Worm (Caenorhabditis elegans) whole organism, L4 larva: Measurements from ENCODE around the gene athp-1.
A peak's percentile ranks its signal among the peaks of the same experiment; 100 is the strongest.

Source experiments
- D1046.2 ChIP-seq: fragments of 200-800 bp; sonication (Bioruptor generic); IDR thresholded peaks from 2 replicates; pipeline ENCODE4 v1.3.6; 2022; ENCODE audit warnings: missing genetic modification characterization, missing compliant biosample characterization
- F10B5.3 ChIP-seq: sonication (generic microtip); optimal IDR thresholded peaks from 2 replicates; lab custom pipeline; 2016; ENCODE audit warnings: mild to moderate bottlenecking, missing genetic modification characterization, missing compliant biosample characterization
- F37D6.2 ChIP-seq: sonication (generic microtip); optimal IDR thresholded peaks from 2 replicates; lab custom pipeline; 2016; ENCODE audit warnings: mild to moderate bottlenecking, missing genetic modification characterization, missing compliant biosample characterization
- F44E2.7 ChIP-seq: fragments of 200-800 bp; sonication (Bioruptor generic); IDR thresholded peaks from 2 replicates; pipeline ENCODE4 v2.1.2; 2022; ENCODE audit warnings: missing genetic modification characterization, missing compliant biosample characterization
- T20F7.1 ChIP-seq: fragments of 200-800 bp; sonication (Bioruptor generic); optimal IDR thresholded peaks from 2 replicates; lab custom pipeline; 2018; ENCODE audit warnings: mild to moderate bottlenecking, missing genetic modification characterization, missing compliant biosample characterization
- ZK337.2 ChIP-seq: fragments of 200-800 bp; sonication (Bioruptor generic); IDR thresholded peaks from 2 replicates; pipeline ENCODE4 v1.3.6; 2022; ENCODE audit warnings: missing genetic modification reagents, missing genetic modification characterization, missing compliant biosample characterization
- aha-1 ChIP-seq: fragments of 150-350 bp; peaks from one replicate; lab custom pipeline; 2014; ENCODE audit warnings: missing biosample characterization, missing genetic modification characterization
- arid-1 ChIP-seq: fragments of 200-800 bp; sonication (Bioruptor generic); conservative IDR thresholded peaks from 2 replicates; pipeline ENCODE4 v1.3.6; 2022; ENCODE audit warnings: missing genetic modification reagents, missing genetic modification characterization, missing compliant biosample characterization
- ceh-20 ChIP-seq: fragments of 200-800 bp; sonication (Bioruptor generic); IDR thresholded peaks from 2 replicates; pipeline ENCODE4 v1.3.6; 2022; ENCODE audit warnings: missing genetic modification reagents, missing genetic modification characterization, missing compliant biosample characterization
- ceh-32 ChIP-seq: sonication (generic microtip); optimal IDR thresholded peaks from 2 replicates; lab custom pipeline; 2016; ENCODE audit warnings: mild to moderate bottlenecking, missing genetic modification characterization, missing compliant biosample characterization; ENCODE audit not compliant: poor library complexity
- ceh-82 ChIP-seq: sonication (generic microtip); optimal IDR thresholded peaks from 2 replicates; lab custom pipeline; 2017; ENCODE audit warnings: missing biosample characterization, missing genetic modification characterization
- ces-1 ChIP-seq: fragments of 150-350 bp; sonication (generic microtip); optimal IDR thresholded peaks from 4 replicates; lab custom pipeline; 2014; ENCODE audit warnings: missing biosample characterization, missing genetic modification reagents, missing genetic modification characterization
- daf-12 ChIP-seq: fragments of 150-350 bp; optimal IDR thresholded peaks from 2 replicates; lab custom pipeline; 2014; ENCODE audit warnings: missing biosample characterization, missing genetic modification reagents, missing genetic modification characterization
- dmd-6 ChIP-seq: fragments of 200-800 bp; sonication (Bioruptor generic); IDR thresholded peaks from 2 replicates; pipeline ENCODE4 v1.3.6; 2022; ENCODE audit warnings: missing genetic modification reagents, missing genetic modification characterization, missing compliant biosample characterization
- dmd-9 ChIP-seq: fragments of 200-800 bp; sonication (Bioruptor generic); IDR thresholded peaks from 2 replicates; pipeline ENCODE4 v1.3.6; 2022; ENCODE audit warnings: missing genetic modification reagents, missing genetic modification characterization, missing compliant biosample characterization
- duxl-1 ChIP-seq: sonication (generic microtip); optimal IDR thresholded peaks from 2 replicates; lab custom pipeline; 2016; ENCODE audit warnings: mild to moderate bottlenecking, missing genetic modification characterization, moderate library complexity, missing compliant biosample characterization; ENCODE audit not compliant: poor library complexity
- dve-1 ChIP-seq: sonication (generic microtip); optimal IDR thresholded peaks from 2 replicates; lab custom pipeline; 2017; ENCODE audit warnings: antibody characterized with exemption, mild to moderate bottlenecking, missing genetic modification characterization, missing compliant biosample characterization; ENCODE audit not compliant: insufficient read depth
- egl-27 ChIP-seq: sonication (generic microtip); optimal IDR thresholded peaks from 3 replicates; lab custom pipeline; 2017; ENCODE audit warnings: missing biosample characterization, missing genetic modification reagents, missing genetic modification characterization
- fkh-10 ChIP-seq: fragments of 150-350 bp; optimal IDR thresholded peaks from 2 replicates; lab custom pipeline; 2014; ENCODE audit warnings: missing biosample characterization, missing genetic modification reagents, missing genetic modification characterization
- fos-1 ChIP-seq: fragments of 150-350 bp; optimal IDR thresholded peaks from 2 replicates; lab custom pipeline; 2014; ENCODE audit warnings: missing biosample characterization, missing genetic modification characterization
- hif-1 ChIP-seq, 2 experiments: sonication (generic microtip); optimal IDR thresholded peaks; 2 replicates each; lab custom pipeline; 2016 to 2017; ENCODE audit warnings: missing compliant biosample characterization in 2 of 2, missing genetic modification characterization in 2 of 2, missing genetic modification reagents in 2 of 2, missing genotype in 2 of 2, mild to moderate bottlenecking in 1 of 2
- hlh-11 ChIP-seq: fragments of 200-800 bp; sonication (Bioruptor generic); optimal IDR thresholded peaks from 2 replicates; lab custom pipeline; 2018; ENCODE audit warnings: mild to moderate bottlenecking, missing genetic modification characterization, missing compliant biosample characterization
- hlh-30 ChIP-seq: sonication (generic microtip); optimal IDR thresholded peaks from 2 replicates; lab custom pipeline; 2017; ENCODE audit warnings: antibody characterized with exemption, mild to moderate bottlenecking, missing genetic modification characterization, missing compliant biosample characterization; ENCODE audit not compliant: insufficient read depth
- lin-1 ChIP-seq: fragments of 200-800 bp; sonication (Bioruptor generic); IDR thresholded peaks from 2 replicates; pipeline ENCODE4 v1.3.6; 2022; ENCODE audit warnings: missing genetic modification reagents, missing genetic modification characterization, missing compliant biosample characterization
- lin-13 ChIP-seq: fragments of 150-350 bp; optimal IDR thresholded peaks from 2 replicates; lab custom pipeline; 2014; ENCODE audit warnings: missing biosample characterization, missing genetic modification reagents, missing genetic modification characterization
- lin-15B ChIP-seq: fragments of 150-350 bp; sonication (generic microtip); optimal IDR thresholded peaks from 3 replicates; lab custom pipeline; 2014; ENCODE audit warnings: missing biosample characterization, missing genetic modification characterization
- lin-38 ChIP-seq: fragments of 200-800 bp; sonication (Bioruptor generic); IDR thresholded peaks from 2 replicates; pipeline ENCODE4 v1.3.6; 2022; ENCODE audit warnings: missing genetic modification reagents, missing genetic modification characterization, missing compliant biosample characterization
- mdt-29 ChIP-seq: fragments of 200-800 bp; sonication (Bioruptor generic); IDR thresholded peaks from 2 replicates; pipeline ENCODE4 v1.3.6; 2022; ENCODE audit warnings: missing genetic modification reagents, missing genetic modification characterization, missing compliant biosample characterization
- mep-1 ChIP-seq: fragments of 150-350 bp; sonication (generic microtip); optimal IDR thresholded peaks from 3 replicates; lab custom pipeline; 2014; ENCODE audit warnings: missing biosample characterization, missing genetic modification characterization
- mes-2 ChIP-seq: sonication (generic microtip); optimal IDR thresholded peaks from 2 replicates; lab custom pipeline; 2016; ENCODE audit warnings: missing genotype, mild to moderate bottlenecking, missing genetic modification characterization, missing compliant biosample characterization; ENCODE audit not compliant: poor library complexity, severe bottlenecking
- mxl-2 ChIP-seq: fragments of 200-800 bp; sonication (Bioruptor generic); conservative IDR thresholded peaks from 2 replicates; pipeline ENCODE4 v1.3.6; 2022; ENCODE audit warnings: missing genetic modification reagents, missing genetic modification characterization, missing compliant biosample characterization
- nhr-102 ChIP-seq: sonication (generic microtip); optimal IDR thresholded peaks from 2 replicates; lab custom pipeline; 2016; ENCODE audit warnings: mild to moderate bottlenecking, missing genetic modification characterization, moderate library complexity, missing compliant biosample characterization
- nhr-11 ChIP-seq: fragments of 150-350 bp; optimal IDR thresholded peaks from 2 replicates; lab custom pipeline; 2014; ENCODE audit warnings: missing biosample characterization, missing genetic modification characterization
- nhr-25 ChIP-seq: sonication (generic microtip); optimal IDR thresholded peaks from 2 replicates; lab custom pipeline; 2017; ENCODE audit warnings: missing genetic modification characterization, mild to moderate bottlenecking, missing compliant biosample characterization, antibody characterized with exemption, moderate library complexity, borderline replicate concordance; ENCODE audit not compliant: insufficient read depth
- nhr-42 ChIP-seq: fragments of 200-800 bp; sonication (Bioruptor generic); IDR thresholded peaks from 2 replicates; pipeline ENCODE4 v1.3.6; 2022; ENCODE audit warnings: missing genetic modification characterization, missing compliant biosample characterization
- nhr-48 ChIP-seq: sonication (generic microtip); optimal IDR thresholded peaks from 2 replicates; lab custom pipeline; 2016; ENCODE audit warnings: mild to moderate bottlenecking, missing genetic modification characterization, missing compliant biosample characterization
- pha-4 ChIP-seq, 2 experiments: fragments of 150-350 bp in 1 of 2; fragments of 200-800 bp in 1 of 2; sonication (Bioruptor generic) in 1 of 2; IDR thresholded peaks in 1 of 2; optimal IDR thresholded peaks in 1 of 2; 2 replicates each; pipeline versions ENCODE4 v1.3.6 to Lab custom; 2014 to 2022; ENCODE audit warnings: missing genetic modification characterization in 2 of 2, missing genetic modification reagents in 2 of 2, missing biosample characterization in 1 of 2, missing compliant biosample characterization in 1 of 2
- rbr-2 ChIP-seq: sonication (generic microtip); optimal IDR thresholded peaks from 2 replicates; lab custom pipeline; 2016; ENCODE audit warnings: missing genotype, missing genetic modification characterization, missing compliant biosample characterization
- sdz-12 ChIP-seq: fragments of 200-800 bp; sonication (Bioruptor generic); optimal IDR thresholded peaks from 2 replicates; lab custom pipeline; 2018; ENCODE audit warnings: mild to moderate bottlenecking, missing genetic modification characterization, missing compliant biosample characterization
- set-16 ChIP-seq: fragments of 200-800 bp; sonication (Bioruptor generic); IDR thresholded peaks from 2 replicates; pipeline ENCODE4 v1.3.6; 2022; ENCODE audit warnings: missing genetic modification reagents, missing genetic modification characterization, missing compliant biosample characterization
- spr-1 ChIP-seq: sonication (generic microtip); optimal IDR thresholded peaks from 2 replicates; lab custom pipeline; 2016; ENCODE audit warnings: mild to moderate bottlenecking, missing genetic modification characterization, missing compliant biosample characterization
- tag-97 ChIP-seq: fragments of 200-800 bp; sonication (Bioruptor generic); IDR thresholded peaks from 2 replicates; pipeline ENCODE4 v1.3.6; 2022; ENCODE audit warnings: missing genetic modification characterization, missing compliant biosample characterization
- unc-130 ChIP-seq: sonication (generic microtip); optimal IDR thresholded peaks from 2 replicates; lab custom pipeline; 2016; ENCODE audit warnings: missing genetic modification reagents, missing genetic modification characterization, missing compliant biosample characterization
- vab-7 ChIP-seq: fragments of 200-800 bp; sonication (Bioruptor generic); IDR thresholded peaks from 2 replicates; pipeline ENCODE4 v1.3.6; 2022; ENCODE audit warnings: missing genetic modification reagents, missing genetic modification characterization, missing compliant biosample characterization
- zfp-2 ChIP-seq: sonication (generic microtip); optimal IDR thresholded peaks from 2 replicates; lab custom pipeline; 2016; ENCODE audit warnings: mild to moderate bottlenecking, missing genetic modification characterization, missing compliant biosample characterization
- zfp-3 ChIP-seq: fragments of 200-800 bp; sonication (Bioruptor generic); conservative IDR thresholded peaks from 2 replicates; pipeline ENCODE4 v1.3.6; 2022; ENCODE audit warnings: missing genetic modification reagents, missing genetic modification characterization, missing compliant biosample characterization
- zip-2 ChIP-seq: fragments of 150-350 bp; optimal IDR thresholded peaks from 2 replicates; lab custom pipeline; 2014; ENCODE audit warnings: missing biosample characterization, missing genetic modification characterization
- ztf-7 ChIP-seq: fragments of 150-350 bp; optimal IDR thresholded peaks from 2 replicates; lab custom pipeline; 2014; ENCODE audit warnings: missing biosample characterization, missing genetic modification characterization

The athp-1 gene

DNA sequence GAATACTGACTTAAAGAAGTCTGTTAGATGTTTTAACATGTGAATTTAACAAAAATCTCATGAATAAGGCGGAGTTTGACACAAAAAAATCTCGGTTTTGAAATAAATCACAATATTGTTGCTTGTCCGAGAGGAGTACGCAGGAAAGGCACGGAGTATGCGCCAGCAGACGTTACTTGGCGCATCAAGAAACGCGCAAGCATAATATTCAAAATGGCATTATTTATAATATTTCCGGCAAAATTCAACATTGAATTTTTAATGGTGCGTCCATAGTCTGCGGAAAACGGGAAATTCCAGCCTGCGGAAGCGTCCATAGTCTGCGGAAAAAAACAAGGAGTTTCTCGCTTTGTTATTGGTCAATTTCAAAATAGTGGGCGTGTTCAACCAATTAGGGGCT lies 36.7 kb upstream of the athp-1 start, which contains the start of gene pde-12 (continued):
- TF ChIP-seq egl-27 (tag; lab: Kevin White, UChicago): no peak
- TF ChIP-seq duxl-1 (tag; lab: Kevin White, UChicago): no peak
- TF ChIP-seq lin-13 (GFP tag; lab: Kevin White, UChicago): peak; percentile 33
- no peak for TF ChIP-seq unc-130 (GFP tag; lab: Kevin White, UChicago)
- TF ChIP-seq zfp-2: peak; percentile 4
- TF ChIP-seq vab-7 (GFP tag; lab: Robert Waterston, UW): no peak
- no peak for TF ChIP-seq dmd-6 (GFP tag; lab: Robert Waterston, UW)
- TF ChIP-seq F10B5.3 (tag; lab: Kevin White, UChicago): peak; percentile 62
- peak; percentile 43; the same call in 1 of the 2 replicates for TF ChIP-seq pha-4 (GFP tag; IDR thresholded peaks at IDR 0.05; lab: Robert Waterston, UW)
- no peak for TF ChIP-seq pha-4 (tag; optimal IDR thresholded peaks at IDR 0.05; lab: Kevin White, UChicago)
- no peak for TF ChIP-seq mxl-2
- TF ChIP-seq F37D6.2 (tag; lab: Kevin White, UChicago): peak; percentile 68
- 0 out of 2 replicates have a peak, but pooled peaks have one; percentile 35 for TF ChIP-seq arid-1 (GFP tag; lab: Robert Waterston, UW)
- peak; percentile 81 for TF ChIP-seq mep-1
- TF ChIP-seq nhr-25 (tag; lab: Kevin White, UChicago): no peak
- TF ChIP-seq spr-1 (tag; lab: Kevin White, UChicago): peak; percentile 68
- TF ChIP-seq sdz-12 (GFP tag; lab: Kevin White, UChicago): no peak
- no peak for TF ChIP-seq D1046.2
- peak; percentile 96 for TF ChIP-seq mes-2 (tag; lab: Kevin White, UChicago)
- 0 out of 2 replicates have a peak, but pooled peaks have one; percentile 52 for TF ChIP-seq dmd-9 (GFP tag; lab: Robert Waterston, UW)
- TF ChIP-seq hlh-11 (tag; lab: Kevin White, UChicago): no peak
- no peak for TF ChIP-seq fos-1
- TF ChIP-seq T20F7.1: peak; percentile 59
- TF ChIP-seq ceh-20: peak; percentile 54
- TF ChIP-seq fkh-10 (GFP tag; lab: Kevin White, UChicago): peak; percentile 45
- peak; percentile 43 for TF ChIP-seq nhr-48 (tag; lab: Kevin White, UChicago)
- peak; percentile 89 for TF ChIP-seq lin-38 (GFP tag; lab: Robert Waterston, UW)
- TF ChIP-seq lin-1 (GFP tag; lab: Robert Waterston, UW): peak; percentile 18; the same call in 1 of the 2 replicates
- TF ChIP-seq zip-2 (tag; lab: Kevin White, UChicago): peak; percentile 80
- TF ChIP-seq ztf-7 (tag; lab: Kevin White, UChicago): peak; percentile 71
- TF ChIP-seq nhr-42: peak; percentile 65; the same call in 1 of the 2 replicates
- no peak for TF ChIP-seq tag-97
- peak; percentile 85 for TF ChIP-seq dve-1 (tag; lab: Kevin White, UChicago)
- TF ChIP-seq rbr-2: peak; percentile 79
- no peak for TF ChIP-seq ces-1 (GFP tag; lab: Kevin White, UChicago)
- TF ChIP-seq aha-1 (tag; lab: Kevin White, UChicago): peak; percentile 89
- TF ChIP-seq zfp-3 (GFP tag; lab: Robert Waterston, UW): 0 out of 2 replicates have a peak, but pooled peaks have one; percentile 45
- TF ChIP-seq ceh-82 (tag; lab: Kevin White, UChicago): no peak
- TF ChIP-seq nhr-102 (tag; lab: Kevin White, UChicago): peak; percentile 86
- no peak for TF ChIP-seq set-16 (GFP tag; lab: Robert Waterston, UW)
- peak; percentile 40 for TF ChIP-seq lin-15B (tag; lab: Kevin White, UChicago)
- peak; percentile 9 for TF ChIP-seq ceh-32 (tag; lab: Kevin White, UChicago)
- TF ChIP-seq nhr-11 (tag; lab: Kevin White, UChicago): peak; percentile 63
- peak; percentile 50; the same call in 1 of the 2 replicates for TF ChIP-seq mdt-29
- peak; percentile 61 for TF ChIP-seq hlh-30
- TF ChIP-seq ZK337.2 (GFP tag; lab: Robert Waterston, UW): no peak
- peak in 1 of 2 experiments; percentile 24 for TF ChIP-seq hif-1 (tag; optimal IDR thresholded peaks at IDR 0.05; lab: Kevin White, UChicago)
- TF ChIP-seq F44E2.7 (GFP tag; lab: Robert Waterston, UW): no peak
- no peak for TF ChIP-seq daf-12 (tag; lab: Kevin White, UChicago)
